Worm (Caenorhabditis elegans) whole organism, late embryonic: ENCODE data around the gene pqn-54.

Source experiments
- C08G9.2 ChIP-seq: sonication (generic microtip); optimal IDR thresholded peaks from 2 replicates; lab custom pipeline; 2016; ENCODE audit warnings: mild to moderate bottlenecking, missing genetic modification characterization, moderate library complexity, missing compliant biosample characterization
- F13H6.1 ChIP-seq: sonication (generic microtip); optimal IDR thresholded peaks from 2 replicates; lab custom pipeline; 2016; ENCODE audit warnings: missing genetic modification characterization, missing compliant biosample characterization
- elt-2 ChIP-seq: sonication (generic microtip); optimal IDR thresholded peaks from 2 replicates; lab custom pipeline; 2016; ENCODE audit warnings: missing genetic modification reagents, missing genetic modification characterization, missing compliant biosample characterization
- pha-4 ChIP-seq: fragments of 150-350 bp; optimal IDR thresholded peaks from 2 replicates; lab custom pipeline; 2018; ENCODE audit warnings: missing biosample characterization, missing genetic modification reagents, missing genetic modification characterization
- pqm-1 ChIP-seq: sonication (generic microtip); optimal IDR thresholded peaks from 2 replicates; lab custom pipeline; 2016; ENCODE audit warnings: missing genetic modification characterization, missing compliant biosample characterization
- ref-2 ChIP-seq: sonication (generic microtip); optimal IDR thresholded peaks from 2 replicates; lab custom pipeline; 2016; ENCODE audit warnings: missing genetic modification characterization, missing compliant biosample characterization
- ttx-3 ChIP-seq: sonication (generic microtip); optimal IDR thresholded peaks from 2 replicates; lab custom pipeline; 2016; ENCODE audit warnings: missing genetic modification reagents, missing genetic modification characterization, missing compliant biosample characterization
- unc-42 ChIP-seq: sonication (generic microtip); optimal IDR thresholded peaks from 2 replicates; lab custom pipeline; 2016; ENCODE audit warnings: missing genotype, missing genetic modification characterization, missing compliant biosample characterization
- unc-55 ChIP-seq: sonication (generic microtip); optimal IDR thresholded peaks from 2 replicates; lab custom pipeline; 2017; ENCODE audit warnings: missing biosample characterization, missing genetic modification reagents, missing genetic modification characterization

DNA sequence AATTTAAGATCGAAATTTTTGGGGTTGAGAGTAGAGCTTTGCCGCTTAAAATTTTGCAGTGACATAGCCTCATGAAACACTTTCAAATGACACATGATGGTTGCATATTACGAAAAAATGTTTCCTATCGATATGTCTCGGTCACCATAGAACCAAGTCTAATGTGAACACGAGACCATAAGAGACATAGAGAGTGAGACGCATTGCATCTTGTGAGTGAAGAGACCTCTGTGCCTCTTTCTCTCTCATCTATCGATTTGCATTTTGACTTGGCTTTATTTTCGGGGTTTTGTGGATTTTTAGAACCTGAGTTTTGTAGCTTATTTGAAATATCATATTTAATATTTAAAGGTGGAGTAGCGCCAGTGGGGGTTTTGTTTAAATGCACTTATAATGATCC is 2.2 kb downstream of the pqn-54 start:
- TF ChIP-seq unc-42 (tag; lab: Kevin White, UChicago) (no peak), pha-4 (tag; lab: Kevin White, UChicago) (no peak), unc-55 (peak; percentile 17), C08G9.2 (tag; lab: Kevin White, UChicago) (no peak), elt-2 (tag; lab: Kevin White, UChicago) (no peak), F13H6.1 (no peak), ttx-3 (tag; lab: Kevin White, UChicago) (no peak), pqm-1 (tag; lab: Kevin White, UChicago) (no peak), ref-2 (no peak)
